Worm (Caenorhabditis elegans) whole organism, L3 larva: Measurements from ENCODE around the gene cyp-31A2.

Source experiments
- ceh-82 ChIP-seq: fragments of 150-350 bp; optimal IDR thresholded peaks from 2 replicates; lab custom pipeline; 2014; ENCODE audit warnings: missing biosample characterization, missing genetic modification characterization
- elt-1 ChIP-seq: fragments of 150-350 bp; optimal IDR thresholded peaks from 2 replicates; lab custom pipeline; 2014; ENCODE audit warnings: missing biosample characterization, missing genetic modification characterization
- elt-2 ChIP-seq: sonication (generic microtip); optimal IDR thresholded peaks from 2 replicates; lab custom pipeline; 2016; ENCODE audit warnings: missing genetic modification reagents, mild to moderate bottlenecking, missing genetic modification characterization, missing compliant biosample characterization
- fkh-10 ChIP-seq: sonication (generic microtip); optimal IDR thresholded peaks from 2 replicates; lab custom pipeline; 2017; ENCODE audit warnings: missing biosample characterization, missing genetic modification reagents, missing genetic modification characterization
- fos-1 ChIP-seq: fragments of 150-350 bp; optimal IDR thresholded peaks from 2 replicates; lab custom pipeline; 2014; ENCODE audit warnings: missing biosample characterization, missing genetic modification characterization
- mdl-1 ChIP-seq: fragments of 150-350 bp; optimal IDR thresholded peaks from 2 replicates; lab custom pipeline; 2014; ENCODE audit warnings: missing biosample characterization, missing genetic modification characterization
- nfya-1 ChIP-seq: sonication (generic microtip); optimal IDR thresholded peaks from 2 replicates; lab custom pipeline; 2017; ENCODE audit warnings: missing genetic modification characterization, mild to moderate bottlenecking, missing compliant biosample characterization, antibody characterized with exemption, moderate library complexity; ENCODE audit not compliant: insufficient read depth
- nhr-237 ChIP-seq: fragments of 150-350 bp; optimal IDR thresholded peaks from 2 replicates; lab custom pipeline; 2014; ENCODE audit warnings: missing biosample characterization, missing genetic modification characterization
- nhr-25 ChIP-seq: sonication (generic microtip); optimal IDR thresholded peaks from 2 replicates; lab custom pipeline; 2017; ENCODE audit warnings: missing biosample characterization, missing genetic modification characterization
- skn-1 ChIP-seq: fragments of 150-350 bp; optimal IDR thresholded peaks from 2 replicates; lab custom pipeline; 2014; ENCODE audit warnings: missing biosample characterization, missing genetic modification characterization
- snpc-4 ChIP-seq: fragments of 150-350 bp; optimal IDR thresholded peaks from 2 replicates; lab custom pipeline; 2014; ENCODE audit warnings: missing biosample characterization, missing genetic modification characterization
- unc-39 ChIP-seq: sonication (generic microtip); optimal IDR thresholded peaks from 4 replicates; lab custom pipeline; 2017; ENCODE audit warnings: missing biosample characterization, missing genetic modification characterization
- zag-1 ChIP-seq: fragments of 150-350 bp; optimal IDR thresholded peaks from 2 replicates; lab custom pipeline; 2014; ENCODE audit warnings: missing biosample characterization, missing genetic modification characterization
- ztf-11 ChIP-seq: fragments of 150-350 bp; optimal IDR thresholded peaks from 2 replicates; lab custom pipeline; 2014; ENCODE audit warnings: missing biosample characterization, missing genetic modification characterization

- no peak for TF ChIP-seq nfya-1 (tag; lab: Kevin White, UChicago)
- no peak for TF ChIP-seq fos-1 (tag; lab: Kevin White, UChicago)
- TF ChIP-seq zag-1 (tag; lab: Kevin White, UChicago) = no peak
- TF ChIP-seq elt-1 (tag; lab: Kevin White, UChicago) = no peak
- TF ChIP-seq fkh-10 = no peak
- TF ChIP-seq ceh-82 (tag; lab: Kevin White, UChicago) = no peak
- no peak for TF ChIP-seq nhr-237 (tag; lab: Kevin White, UChicago)
- TF ChIP-seq ztf-11 (tag; lab: Kevin White, UChicago) = no peak
- TF ChIP-seq unc-39 (tag; lab: Kevin White, UChicago) = no peak
- no peak for TF ChIP-seq snpc-4 (tag; lab: Kevin White, UChicago)
- TF ChIP-seq elt-2 (tag; lab: Kevin White, UChicago) = no peak
- TF ChIP-seq nhr-25 (tag; lab: Kevin White, UChicago) = no peak
- TF ChIP-seq mdl-1 (tag; lab: Kevin White, UChicago) = no peak
- TF ChIP-seq skn-1 = no peak
Observed at ce11 chrIV:11425442-11425841, 21.7 kb downstream of the cyp-31A2 start, which contains the start of gene kin-4.
